Worm (Caenorhabditis elegans): ENCODE measurements around the gene C06A6.7.

DNA sequence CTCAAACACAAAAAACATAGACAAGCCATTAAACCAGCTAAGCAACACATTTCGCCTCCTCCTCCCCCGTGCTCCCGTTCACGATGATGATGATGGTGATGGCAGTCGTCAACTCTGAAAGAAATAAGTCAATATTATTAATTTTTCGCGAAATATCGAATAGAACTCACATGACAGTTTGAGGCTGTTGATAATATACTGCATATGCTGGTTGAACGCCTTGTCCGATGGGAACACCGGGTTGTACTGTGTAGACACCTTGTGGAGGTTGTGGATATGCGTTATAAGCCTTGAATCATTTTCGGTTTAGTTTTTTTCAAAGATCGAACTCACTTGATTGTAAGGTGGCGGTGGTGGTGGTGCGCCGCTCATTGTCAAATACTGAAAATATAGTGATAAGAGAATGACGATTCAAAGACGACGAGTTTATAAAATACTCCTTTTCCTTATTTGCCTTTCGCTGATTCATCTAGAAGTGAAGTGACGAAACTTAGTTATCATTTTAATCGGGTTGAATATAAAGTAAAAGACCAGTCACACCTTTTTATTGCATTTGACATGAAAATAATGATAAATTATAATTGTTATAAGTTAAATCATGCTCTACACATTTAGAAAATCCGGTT, 46.4 kb downstream of the C06A6.7 start, which contains the start of gene C33H5.13:
- no peak for TF ChIP-seq zag-1 (tag; optimal IDR thresholded peaks at IDR 0.05)
- no peak for TF ChIP-seq ama-1 (optimal IDR thresholded peaks at IDR 0.05)
- TF ChIP-seq egl-27 (tag; optimal IDR thresholded peaks at IDR 0.05): no peak
- no peak for TF ChIP-seq unc-55 (GFP tag; optimal IDR thresholded peaks at IDR 0.05)

All from whole organism, L2 larva.